Fruit fly (Drosophila melanogaster): Measurements from ENCODE around the gene Miro.

The Miro gene

DNA sequence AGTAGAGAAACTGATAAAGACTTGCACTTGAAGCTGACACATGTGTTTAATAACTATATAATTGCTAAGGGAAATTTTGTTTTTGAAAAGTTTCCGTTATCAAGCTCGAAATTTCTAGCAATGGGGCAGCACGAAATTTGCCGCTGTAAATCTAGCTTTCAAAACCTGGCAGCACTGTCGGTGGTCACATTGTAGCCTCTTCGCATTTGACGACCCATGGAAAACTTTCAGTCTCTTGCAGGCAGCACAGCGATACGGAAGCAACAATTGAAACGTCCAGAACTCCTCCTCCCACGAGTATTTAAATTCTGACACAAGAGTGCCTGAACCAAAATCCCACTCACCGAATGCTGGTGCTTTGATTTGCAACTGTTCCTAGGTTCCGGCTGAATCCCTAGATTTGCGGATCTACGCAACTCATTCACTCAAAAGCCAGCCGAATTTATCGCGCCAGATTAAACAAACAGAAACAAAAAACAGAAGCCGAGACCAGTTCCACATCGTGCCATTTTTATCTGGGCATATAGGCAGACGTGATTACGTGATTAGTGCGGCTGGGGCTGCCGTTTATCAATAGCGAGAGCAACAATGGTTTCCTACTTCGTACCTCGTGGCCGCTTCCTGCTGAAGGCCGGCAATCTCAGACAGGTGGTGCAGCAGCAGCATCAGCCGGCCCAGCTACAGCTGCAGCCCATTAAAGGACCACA lies 13.0 kb upstream of the Miro start (continued):
- TF ChIP-seq CG12769 (tag; optimal IDR thresholded peaks at IDR 0.05): peak; percentile 69
- TF ChIP-seq Elba2 (GFP tag; optimal IDR thresholded peaks at IDR 0.05): no peak
- no peak for TF ChIP-seq CG6765 (GFP tag; optimal IDR thresholded peaks at IDR 0.05)
- TF ChIP-seq CG11085 (GFP tag; IDR thresholded peaks at IDR 0.05): no peak
- TF ChIP-seq Deaf1 (tag; optimal IDR thresholded peaks at IDR 0.05): peak; percentile 12
- no peak for TF ChIP-seq danr (GFP tag; IDR thresholded peaks at IDR 0.05)
- peak; percentile 81 for TF ChIP-seq Med (GFP tag)
- TF ChIP-seq hth (optimal IDR thresholded peaks at IDR 0.05): no peak
- TF ChIP-seq phol (tag; optimal IDR thresholded peaks at IDR 0.05): no peak
- 0 out of 4 replicates have a peak, but pooled peaks have one; percentile 26 for TF ChIP-seq Dll (GFP tag; IDR thresholded peaks at IDR 0.05; ENCODE audit: partially characterized antibody)
- TF ChIP-seq Dip3 (GFP tag; optimal IDR thresholded peaks at IDR 0.05): no peak
- TF ChIP-seq cas (GFP tag; IDR thresholded peaks at IDR 0.05): no peak
- no peak for TF ChIP-seq slou (GFP tag; optimal IDR thresholded peaks at IDR 0.05)
- TF ChIP-seq en (GFP tag; optimal IDR thresholded peaks at IDR 0.05): no peak
- TF ChIP-seq Hey (tag; optimal IDR thresholded peaks at IDR 0.05): no peak
- peak; percentile 28; the same call in 1 of the 2 replicates for TF ChIP-seq ttk (GFP tag; IDR thresholded peaks at IDR 0.05)
- no peak for TF ChIP-seq CG15073 (GFP tag; optimal IDR thresholded peaks at IDR 0.05)
- no peak for TF ChIP-seq cg (GFP tag; optimal IDR thresholded peaks at IDR 0.05)
- TF ChIP-seq BtbVII (GFP tag; optimal IDR thresholded peaks at IDR 0.05): peak; percentile 49
- peak; percentile 10 for TF ChIP-seq Nf-YC (tag; optimal IDR thresholded peaks at IDR 0.05)
- no peak for TF ChIP-seq lola (GFP tag; optimal IDR thresholded peaks at IDR 0.05)
- TF ChIP-seq Usf (GFP tag; optimal IDR thresholded peaks at IDR 0.05): no peak
- TF ChIP-seq CG4617 (GFP tag; optimal IDR thresholded peaks at IDR 0.05; ENCODE audit: borderline replicate concordance): no peak
- no peak for TF ChIP-seq CG8388 (GFP tag; optimal IDR thresholded peaks at IDR 0.05)
- TF ChIP-seq ken (GFP tag; IDR thresholded peaks at IDR 0.05): 0 out of 3 replicates have a peak, but pooled peaks have one; percentile 22
- no peak for TF ChIP-seq YL-1 (GFP tag; optimal IDR thresholded peaks at IDR 0.05)
- peak; percentile 40; the same call in 1 of the 3 replicates for TF ChIP-seq CG34422 (GFP tag; IDR thresholded peaks at IDR 0.05)
- no peak for TF ChIP-seq CG1647 (GFP tag; optimal IDR thresholded peaks at IDR 0.05)
- TF ChIP-seq Drgx (GFP tag; IDR thresholded peaks at IDR 0.05): no peak
- no peak for TF ChIP-seq CG7357 (GFP tag; IDR thresholded peaks at IDR 0.05)
- no peak for TF ChIP-seq Meics (GFP tag; optimal IDR thresholded peaks at IDR 0.05)
- no peak for TF ChIP-seq Sox100B (GFP tag; optimal IDR thresholded peaks at IDR 0.05)
- no peak for TF ChIP-seq h (optimal IDR thresholded peaks at IDR 0.05)
- TF ChIP-seq Atf6 (GFP tag; IDR thresholded peaks at IDR 0.05): no peak
- TF ChIP-seq zfh1 (GFP tag; IDR thresholded peaks at IDR 0.05): no peak
- TF ChIP-seq CG16779 (GFP tag; IDR thresholded peaks at IDR 0.05): 0 out of 2 replicates have a peak, but pooled peaks have one; percentile 25
- no peak for TF ChIP-seq CG18764 (GFP tag; optimal IDR thresholded peaks at IDR 0.05)
- TF ChIP-seq CG17361 (GFP tag; IDR thresholded peaks at IDR 0.05): 0 out of 3 replicates have a peak, but pooled peaks have one; percentile 9
- peak; percentile 17 for TF ChIP-seq CG1603 (tag; optimal IDR thresholded peaks at IDR 0.05)
- TF ChIP-seq dysf (GFP tag; IDR thresholded peaks at IDR 0.05): peak; percentile 42; the same call in 1 of the 3 replicates
- no peak for TF ChIP-seq pfk (GFP tag; optimal IDR thresholded peaks at IDR 0.05)
- no peak for TF ChIP-seq az2 (GFP tag; optimal IDR thresholded peaks at IDR 0.05)
- TF ChIP-seq usp (GFP tag; optimal IDR thresholded peaks at IDR 0.05): no peak
- no peak for TF ChIP-seq HLH3B (GFP tag; IDR thresholded peaks at IDR 0.05)
- TF ChIP-seq her (GFP tag; optimal IDR thresholded peaks at IDR 0.05): peak; percentile 18
- TF ChIP-seq Asciz (GFP tag; optimal IDR thresholded peaks at IDR 0.05): no peak
- TF ChIP-seq Myb (GFP tag; optimal IDR thresholded peaks at IDR 0.05): peak; percentile 53
- TF ChIP-seq vvl (GFP tag; IDR thresholded peaks at IDR 0.05): peak; percentile 29
- TF ChIP-seq Rfx (GFP tag; IDR thresholded peaks at IDR 0.05): peak; percentile 54; the same call in 1 of the 2 replicates
- no peak for TF ChIP-seq CG3065 (GFP tag; optimal IDR thresholded peaks at IDR 0.05)
- TF ChIP-seq Pdp1 (GFP tag; optimal IDR thresholded peaks at IDR 0.05): peak in 1 of 2 experiments; percentile 81

All from whole organism, embryonic.